Worm (Caenorhabditis elegans) whole organism, L1 larva: ENCODE results near the gene C47E12.10.

Source experiments
- F16B12.6 ChIP-seq: fragments of 150-350 bp; optimal IDR thresholded peaks from 2 replicates; lab custom pipeline; 2014; ENCODE audit warnings: missing biosample characterization, missing genetic modification characterization
- Y116A8C.19 ChIP-seq: sonication (generic microtip); optimal IDR thresholded peaks from 2 replicates; lab custom pipeline; 2016; ENCODE audit warnings: missing compliant biosample characterization, missing genetic modification characterization, borderline replicate concordance
- ama-1 ChIP-seq: fragments of 150-350 bp; optimal IDR thresholded peaks from 2 replicates; lab custom pipeline; 2014
- blmp-1 ChIP-seq: fragments of 150-350 bp; optimal IDR thresholded peaks from 2 replicates; lab custom pipeline; 2014; ENCODE audit warnings: missing biosample characterization, missing genetic modification characterization
- ceh-63 ChIP-seq: fragments of 200-800 bp; sonication (Bioruptor generic); optimal IDR thresholded peaks from 2 replicates; lab custom pipeline; 2018; ENCODE audit warnings: mild to moderate bottlenecking, missing genetic modification characterization, missing compliant biosample characterization
- ceh-8 ChIP-seq: fragments of 200-800 bp; sonication (Bioruptor generic); optimal IDR thresholded peaks from 2 replicates; lab custom pipeline; 2018; ENCODE audit warnings: mild to moderate bottlenecking, missing genetic modification characterization, moderate library complexity, missing compliant biosample characterization
- ceh-82 ChIP-seq, 3 experiments: fragments of 150-350 bp in 1 of 3; sonication (generic microtip) in 2 of 3; optimal IDR thresholded peaks; 2 replicates each; lab custom pipeline; 2014 to 2017; ENCODE audit warnings: missing biosample characterization in 3 of 3, missing genetic modification characterization in 3 of 3
- ces-1 ChIP-seq: fragments of 150-350 bp; optimal IDR thresholded peaks from 2 replicates; lab custom pipeline; 2014; ENCODE audit warnings: missing biosample characterization, missing genetic modification reagents, missing genetic modification characterization
- efl-3 ChIP-seq: fragments of 200-800 bp; sonication (Bioruptor generic); optimal IDR thresholded peaks from 2 replicates; lab custom pipeline; 2018; ENCODE audit warnings: mild to moderate bottlenecking, missing genetic modification characterization, missing compliant biosample characterization
- egl-13 ChIP-seq: sonication (generic microtip); optimal IDR thresholded peaks from 2 replicates; lab custom pipeline; 2016; ENCODE audit warnings: missing genotype, missing genetic modification reagents, missing genetic modification characterization, missing compliant biosample characterization
- elt-2 ChIP-seq: sonication (generic microtip); optimal IDR thresholded peaks from 2 replicates; lab custom pipeline; 2016; ENCODE audit warnings: missing genetic modification characterization, mild to moderate bottlenecking, inconsistent platforms, missing compliant biosample characterization, missing genetic modification reagents
- ets-5 ChIP-seq: fragments of 200-800 bp; sonication (Bioruptor generic); IDR thresholded peaks from 2 replicates; pipeline ENCODE4 v1.3.6; 2022; ENCODE audit warnings: missing genetic modification characterization, missing compliant biosample characterization
- fkh-8 ChIP-seq: sonication (generic microtip); optimal IDR thresholded peaks from 2 replicates; lab custom pipeline; 2016; ENCODE audit warnings: mild to moderate bottlenecking, missing genetic modification characterization, missing compliant biosample characterization
- hlh-17 ChIP-seq: fragments of 200-800 bp; sonication (Bioruptor generic); optimal IDR thresholded peaks from 2 replicates; lab custom pipeline; 2018; ENCODE audit warnings: missing genetic modification characterization, mild to moderate bottlenecking, missing compliant biosample characterization, moderate library complexity, borderline replicate concordance
- isw-1 ChIP-seq: fragments of 200-800 bp; sonication (Bioruptor generic); IDR thresholded peaks from 2 replicates; pipeline ENCODE4 v1.3.6; 2022; ENCODE audit warnings: missing genetic modification characterization, missing compliant biosample characterization
- jun-1 ChIP-seq: fragments of 150-350 bp; optimal IDR thresholded peaks from 2 replicates; lab custom pipeline; 2014; ENCODE audit warnings: missing biosample characterization, missing genetic modification reagents, missing genetic modification characterization
- lin-14 ChIP-seq: fragments of 200-800 bp; sonication (Bioruptor generic); optimal IDR thresholded peaks from 2 replicates; lab custom pipeline; 2018; ENCODE audit warnings: mild to moderate bottlenecking, missing genetic modification characterization, moderate library complexity, missing compliant biosample characterization
- lin-15B ChIP-seq: fragments of 150-350 bp; sonication (generic microtip); optimal IDR thresholded peaks from 3 replicates; lab custom pipeline; 2014; ENCODE audit warnings: missing biosample characterization, missing genetic modification characterization
- mab-9 ChIP-seq: fragments of 200-800 bp; sonication (Bioruptor generic); IDR thresholded peaks from 2 replicates; pipeline ENCODE4 v1.3.6; 2022; ENCODE audit warnings: missing genetic modification reagents, missing genetic modification characterization, missing compliant biosample characterization
- mdl-1 ChIP-seq, 2 experiments: fragments of 150-350 bp; optimal IDR thresholded peaks; 2 replicates each; lab custom pipeline; 2014 to 2017; ENCODE audit warnings: missing biosample characterization in 2 of 2, missing genetic modification characterization in 2 of 2, inconsistent platforms in 1 of 2
- nhr-12 ChIP-seq: sonication (generic microtip); optimal IDR thresholded peaks from 2 replicates; lab custom pipeline; 2017; ENCODE audit warnings: missing biosample characterization, missing genetic modification characterization
- nhr-71 ChIP-seq: sonication (generic microtip); optimal IDR thresholded peaks from 2 replicates; lab custom pipeline; 2016; ENCODE audit warnings: mild to moderate bottlenecking, missing genetic modification characterization, moderate library complexity, missing compliant biosample characterization
- nhr-76 ChIP-seq: sonication (generic microtip); optimal IDR thresholded peaks from 2 replicates; lab custom pipeline; 2017; ENCODE audit warnings: missing biosample characterization, missing genetic modification characterization
- nhr-90 ChIP-seq: sonication (generic microtip); optimal IDR thresholded peaks from 2 replicates; lab custom pipeline; 2016; ENCODE audit warnings: mild to moderate bottlenecking, missing genetic modification characterization, missing compliant biosample characterization; ENCODE audit not compliant: poor library complexity
- pag-3 ChIP-seq: sonication (generic microtip); optimal IDR thresholded peaks from 2 replicates; lab custom pipeline; 2017; ENCODE audit warnings: missing genetic modification characterization, mild to moderate bottlenecking, missing compliant biosample characterization, antibody characterized with exemption, borderline replicate concordance; ENCODE audit not compliant: insufficient read depth
- skn-1 ChIP-seq: fragments of 150-350 bp; optimal IDR thresholded peaks from 2 replicates; lab custom pipeline; 2014; ENCODE audit warnings: missing biosample characterization, missing genetic modification characterization
- snpc-4 ChIP-seq: fragments of 150-350 bp; optimal IDR thresholded peaks from 2 replicates; lab custom pipeline; 2014; ENCODE audit warnings: missing biosample characterization, missing genetic modification characterization
- sox-4 ChIP-seq: sonication (generic microtip); optimal IDR thresholded peaks from 2 replicates; lab custom pipeline; 2016; ENCODE audit warnings: missing genetic modification characterization, missing compliant biosample characterization
- vab-15 ChIP-seq: sonication (generic microtip); optimal IDR thresholded peaks from 2 replicates; lab custom pipeline; 2017; ENCODE audit warnings: missing genotype, mild to moderate bottlenecking, missing genetic modification characterization, missing compliant biosample characterization
- zip-4 ChIP-seq: fragments of 200-800 bp; sonication (Bioruptor generic); optimal IDR thresholded peaks from 2 replicates; lab custom pipeline; 2018; ENCODE audit warnings: mild to moderate bottlenecking, missing genetic modification characterization, moderate library complexity, missing compliant biosample characterization
- ztf-11 ChIP-seq, 2 experiments: sonication (generic microtip); optimal IDR thresholded peaks; 2 replicates each; lab custom pipeline; 2016 to 2017; ENCODE audit warnings: missing genetic modification characterization in 2 of 2, missing biosample characterization in 1 of 2, missing compliant biosample characterization in 1 of 2

Gene C47E12.10

DNA sequence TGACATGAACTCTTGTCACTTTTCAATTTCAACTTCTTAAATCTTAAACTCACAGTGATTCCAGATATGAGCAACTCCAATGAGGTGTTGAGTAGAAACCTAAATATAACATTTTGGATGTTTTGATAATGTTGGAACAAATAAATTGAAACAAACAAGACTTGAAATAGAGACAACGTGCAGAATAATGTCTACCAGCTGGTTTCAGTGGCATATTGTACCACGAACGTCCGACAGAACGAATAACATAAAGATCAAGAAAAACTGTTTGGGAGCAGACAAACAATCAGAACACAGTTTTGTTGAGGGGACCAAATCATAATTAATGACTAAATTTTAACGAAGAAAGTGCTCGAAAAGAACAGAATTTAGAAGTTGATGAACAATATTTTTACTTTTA lies 19.3 kb upstream of the C47E12.10 start, which contains the start of gene gon-1:
gon-1 (minus strand) TSS at position 101 of the 400 bp plus-strand sequence.
- TF ChIP-seq skn-1 (tag; lab: Kevin White, UChicago) = no peak
- no peak for TF ChIP-seq ceh-8 (GFP tag; lab: Kevin White, UChicago)
- no peak for TF ChIP-seq jun-1 (tag; lab: Kevin White, UChicago)
- no peak for TF ChIP-seq ama-1 (lab: Kevin White, UChicago)
- no peak for TF ChIP-seq ceh-63 (GFP tag; lab: Kevin White, UChicago)
- TF ChIP-seq isw-1 (GFP tag; lab: Robert Waterston, UW) = no peak
- no peak for TF ChIP-seq mab-9 (GFP tag; lab: Robert Waterston, UW)

DNA sequence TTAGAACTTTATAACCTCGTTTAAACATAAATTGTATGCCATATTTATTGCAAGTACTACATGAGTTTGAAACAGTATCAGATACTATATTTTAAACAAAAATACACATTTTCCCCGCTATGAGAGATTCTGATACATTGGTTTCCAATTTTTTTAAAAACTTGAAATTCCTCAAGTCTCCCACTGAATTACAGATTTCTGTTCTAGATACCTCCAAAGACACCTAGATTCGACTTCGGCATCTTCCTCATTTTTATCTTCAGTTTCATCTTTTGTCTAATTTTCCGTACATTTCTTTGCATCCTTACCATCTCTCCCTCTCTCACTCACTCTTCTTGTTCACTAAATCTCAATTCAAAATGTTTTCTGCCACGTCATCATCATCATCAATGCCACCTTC lies 8.7 kb upstream of the C47E12.10 start, which contains the start of gene T13H10.2:
T13H10.2 (plus strand) TSS at position 301 of the 400 bp plus-strand sequence.
- TF ChIP-seq ceh-82 (tag; optimal IDR thresholded peaks at IDR 0.05; lab: Kevin White, UChicago) = no peak

DNA sequence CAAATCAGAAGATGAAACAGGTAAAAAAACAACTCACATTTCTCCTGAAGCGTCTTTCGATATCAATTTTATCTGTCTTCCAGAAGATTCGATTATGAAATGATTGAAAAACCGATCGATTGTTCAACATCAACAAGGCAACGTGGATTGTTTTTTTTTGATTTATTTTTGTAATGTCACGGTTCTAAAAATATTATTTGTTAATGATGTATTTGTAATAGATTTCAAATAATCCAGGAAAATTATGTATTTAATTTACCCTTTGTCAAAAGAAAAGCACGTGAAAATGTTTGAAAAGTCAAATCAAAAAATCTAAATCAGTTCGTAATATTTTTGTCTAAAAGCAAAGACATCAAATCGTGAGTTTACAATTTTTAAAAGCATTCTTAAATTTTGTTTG lies 3.5 kb upstream of the C47E12.10 start, which contains the start of the genes kin-5 and C47E12.11:
kin-5 (minus strand) TSS at position 101 of the 400 bp plus-strand sequence.
C47E12.11 (plus strand) TSS at position 320 of the 400 bp plus-strand sequence.
- TF ChIP-seq Y116A8C.19 (tag; lab: Kevin White, UChicago) = no peak

DNA sequence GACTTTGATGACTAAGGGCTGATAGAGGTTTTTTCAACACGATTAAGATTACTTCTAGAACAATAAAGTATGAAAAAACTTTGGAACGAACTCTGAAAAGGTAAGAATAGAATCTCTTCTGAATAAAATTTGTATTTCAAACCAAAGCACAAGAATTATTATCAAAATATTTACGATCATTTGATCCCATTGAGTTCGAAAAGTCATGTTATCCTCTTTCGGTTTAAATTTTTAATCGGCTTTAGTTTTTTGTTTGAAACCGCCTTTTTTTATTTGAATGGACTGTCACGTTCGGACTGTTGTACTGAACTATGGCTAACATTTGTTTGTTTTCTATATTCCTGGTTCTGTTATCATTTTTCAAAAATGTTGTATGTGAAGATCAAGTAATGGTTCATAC lies 1.8 kb downstream of the C47E12.10 start, which contains the start of gene C47E12.9:
C47E12.9 (plus strand) TSS at position 301 of the 400 bp plus-strand sequence.
- no peak for TF ChIP-seq blmp-1 (tag; lab: Kevin White, UChicago)
- TF ChIP-seq ceh-82 (tag; optimal IDR thresholded peaks at IDR 0.05; lab: Kevin White, UChicago) = no peak
- no peak for TF ChIP-seq mdl-1 (tag; optimal IDR thresholded peaks at IDR 0.05; lab: Kevin White, UChicago)
- TF ChIP-seq egl-13 (tag; lab: Kevin White, UChicago) = no peak
- TF ChIP-seq snpc-4 (tag; lab: Kevin White, UChicago) = no peak
- no peak for TF ChIP-seq ceh-8 (GFP tag; lab: Kevin White, UChicago)
- no peak for TF ChIP-seq jun-1 (tag; lab: Kevin White, UChicago)
- no peak for TF ChIP-seq nhr-12
- TF ChIP-seq zip-4 (GFP tag; lab: Kevin White, UChicago) = no peak
- no peak for TF ChIP-seq efl-3 (GFP tag; lab: Kevin White, UChicago)
- TF ChIP-seq lin-15B (tag; lab: Kevin White, UChicago) = no peak
- no peak for TF ChIP-seq nhr-71 (tag; lab: Kevin White, UChicago)
- no peak for TF ChIP-seq nhr-76 (tag; lab: Kevin White, UChicago)
- TF ChIP-seq ces-1 (GFP tag; lab: Kevin White, UChicago) = no peak
- no peak for TF ChIP-seq ztf-11 (tag; optimal IDR thresholded peaks at IDR 0.05; lab: Kevin White, UChicago)
- TF ChIP-seq sox-4 (tag; lab: Kevin White, UChicago) = no peak
- TF ChIP-seq hlh-17 (GFP tag; lab: Kevin White, UChicago) = no peak
- TF ChIP-seq lin-14 (GFP tag; lab: Kevin White, UChicago) = no peak
- no peak for TF ChIP-seq ama-1 (lab: Kevin White, UChicago)

DNA sequence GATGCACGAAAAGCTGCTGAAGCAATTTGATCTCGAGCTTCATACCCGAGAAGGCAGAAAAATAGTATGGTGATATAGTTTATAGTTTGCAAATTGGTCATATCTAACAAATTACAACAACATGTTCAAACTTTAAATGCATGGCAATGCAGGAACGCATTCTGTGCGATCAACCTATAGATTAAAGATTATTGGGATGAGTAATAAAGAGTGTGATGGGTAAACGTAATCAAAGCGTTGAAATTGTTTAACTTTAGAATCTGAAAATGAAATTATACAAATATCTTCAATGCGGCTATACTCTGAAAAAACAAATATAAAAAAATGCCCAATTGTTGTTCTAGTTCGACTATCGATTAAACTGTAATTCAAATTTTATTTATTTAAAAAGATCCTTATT lies 3.7 kb downstream of the C47E12.10 start, which contains the start of gene C47E12.14:
C47E12.14 (minus strand) TSS at position 101 of the 400 bp plus-strand sequence.
- TF ChIP-seq fkh-8 (no peak), nhr-12 (no peak), nhr-90 (no peak), pag-3 (tag; lab: Kevin White, UChicago) (no peak), elt-2 (tag; lab: Kevin White, UChicago) (no peak), vab-15 (tag; lab: Kevin White, UChicago) (no peak), ets-5 (GFP tag; lab: Robert Waterston, UW) (no peak), F16B12.6 (tag; lab: Kevin White, UChicago) (no peak)
